Fruit fly (Drosophila melanogaster): ENCODE data around the gene CG4880.

CG4880 gene

DNA sequence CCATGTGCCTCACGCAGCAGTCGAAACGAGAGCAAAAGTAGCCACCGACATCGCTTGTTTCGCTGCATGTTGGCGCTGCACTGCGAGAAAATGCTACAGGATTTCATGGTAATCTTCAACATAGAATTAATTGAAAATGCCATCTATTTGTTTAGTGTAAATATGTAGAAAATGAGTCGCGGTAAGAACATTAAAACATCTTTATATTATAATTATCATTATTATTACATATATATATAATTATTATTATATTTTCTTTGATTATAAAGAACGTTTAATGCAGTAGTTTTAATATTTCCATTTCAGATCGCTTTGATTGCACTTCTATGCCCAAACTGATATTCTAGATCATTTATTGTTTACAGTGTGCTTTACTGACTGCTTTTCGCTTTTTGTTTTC is 13.6 kb upstream of the CG4880 start (continued):
- TF ChIP-seq CG4318 (GFP tag; optimal IDR thresholded peaks at IDR 0.05): peak; percentile 75
- TF ChIP-seq Gug (GFP tag; IDR thresholded peaks at IDR 0.05): no peak
- TF ChIP-seq topi (GFP tag; optimal IDR thresholded peaks at IDR 0.05): no peak
- peak; percentile 31 for TF ChIP-seq CG3919 (GFP tag; optimal IDR thresholded peaks at IDR 0.05)
- peak; percentile 57; the same call in 1 of the 3 replicates for TF ChIP-seq CG6163 (GFP tag; IDR thresholded peaks at IDR 0.05)
- peak; percentile 73 for TF ChIP-seq CG8632 (GFP tag; optimal IDR thresholded peaks at IDR 0.05)
- no peak for TF ChIP-seq Eip93F (GFP tag; optimal IDR thresholded peaks at IDR 0.05)
- peak; percentile 7 for TF ChIP-seq CG10669 (GFP tag; optimal IDR thresholded peaks at IDR 0.05)
- TF ChIP-seq Sox14 (GFP tag; optimal IDR thresholded peaks at IDR 0.05): no peak
- TF ChIP-seq acj6 (GFP tag; optimal IDR thresholded peaks at IDR 0.05): peak; percentile 40
- peak; percentile 29 for TF ChIP-seq CG16779 (tag; optimal IDR thresholded peaks at IDR 0.05)
- TF ChIP-seq Blimp-1 (GFP tag; optimal IDR thresholded peaks at IDR 0.05): peak; percentile 62
- no peak for TF ChIP-seq cyc (GFP tag; optimal IDR thresholded peaks at IDR 0.05)
- no peak for TF ChIP-seq Hr38 (GFP tag; optimal IDR thresholded peaks at IDR 0.05)
- peak; percentile 41 for TF ChIP-seq Sox15 (GFP tag; optimal IDR thresholded peaks at IDR 0.05)
- TF ChIP-seq vri (GFP tag; optimal IDR thresholded peaks at IDR 0.05): no peak
- TF ChIP-seq CG8319 (GFP tag; optimal IDR thresholded peaks at IDR 0.05): peak; percentile 12

DNA sequence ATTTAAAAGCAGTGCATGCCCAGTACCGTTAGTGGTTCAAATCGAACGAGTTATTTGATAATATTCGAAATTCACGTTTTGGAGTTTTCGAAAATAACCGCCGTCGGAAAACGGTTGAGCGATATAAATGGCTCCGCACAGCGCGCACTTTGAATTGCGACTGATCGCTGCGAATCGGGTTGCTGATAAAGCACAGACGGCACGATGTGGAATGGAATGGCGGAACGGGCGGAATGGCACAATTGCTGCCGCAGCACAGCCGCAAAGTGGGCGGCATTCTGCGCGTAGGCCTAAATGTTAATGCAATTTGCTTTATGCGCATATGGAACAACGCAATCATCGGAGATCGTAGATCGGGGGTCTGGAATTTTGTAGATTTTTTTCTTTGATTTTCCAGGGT is 11.9 kb upstream of the CG4880 start:
- TF ChIP-seq eg (GFP tag; IDR thresholded peaks at IDR 0.05) (0 out of 3 replicates have a peak, but pooled peaks have one; percentile 9), CG6276 (GFP tag; optimal IDR thresholded peaks at IDR 0.05) (no peak)

DNA sequence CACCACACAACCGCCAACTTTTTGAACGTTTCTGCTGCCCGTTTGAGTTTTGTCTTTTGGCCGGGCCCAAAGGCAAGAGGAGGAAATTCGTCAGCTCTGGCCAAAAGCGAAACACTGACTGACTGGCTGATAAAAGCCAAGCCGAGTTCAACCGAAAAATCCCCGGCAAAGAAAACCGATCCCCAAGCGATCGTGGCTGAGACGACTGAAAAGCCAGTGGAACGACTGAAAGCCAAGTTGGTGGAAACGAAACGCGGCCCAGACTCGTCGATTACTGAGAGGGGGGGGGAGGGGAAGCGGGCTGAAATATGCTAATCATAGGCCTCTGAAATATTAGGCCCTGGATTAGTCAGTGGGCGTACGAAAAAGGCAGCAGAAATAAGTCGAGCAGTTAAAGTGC is 10.2 kb upstream of the CG4880 start, which contains the start of gene CG13003:
Gene CG13003 (minus strand): TSS at position 120 of the 400 bp plus-strand sequence.
- no peak for TF ChIP-seq Lpt (GFP tag; optimal IDR thresholded peaks at IDR 0.05)
- no peak for TF ChIP-seq Blimp-1 (GFP tag; optimal IDR thresholded peaks at IDR 0.05)
- no peak for TF ChIP-seq CG32006 (GFP tag; optimal IDR thresholded peaks at IDR 0.05)
- TF ChIP-seq OdsH (GFP tag; optimal IDR thresholded peaks at IDR 0.05): no peak
- no peak for TF ChIP-seq fd59A (GFP tag; optimal IDR thresholded peaks at IDR 0.05)
- peak; percentile 24; the same call in 1 of the 3 replicates for TF ChIP-seq eg (GFP tag; IDR thresholded peaks at IDR 0.05)
- no peak for TF ChIP-seq Eip75B (GFP tag; optimal IDR thresholded peaks at IDR 0.05)
- 0 out of 3 replicates have a peak, but pooled peaks have one; percentile 30 for TF ChIP-seq CG6163 (GFP tag; IDR thresholded peaks at IDR 0.05)
- TF ChIP-seq CG11294 (GFP tag; IDR thresholded peaks at IDR 0.05): no peak

dm6 chrX:16880013-16880412 is 6.6 kb upstream of the CG4880 start:
- peak; percentile 15; the same call in 1 of the 2 replicates for TF ChIP-seq CG11294 (GFP tag; IDR thresholded peaks at IDR 0.05)
- TF ChIP-seq eg (GFP tag; IDR thresholded peaks at IDR 0.05): 0 out of 3 replicates have a peak, but pooled peaks have one; percentile 17
- TF ChIP-seq achi (GFP tag; optimal IDR thresholded peaks at IDR 0.05): no peak
- peak; percentile 27; the same call in 1 of the 3 replicates for TF ChIP-seq CG8119 (GFP tag; IDR thresholded peaks at IDR 0.05)
- TF ChIP-seq Lpt (GFP tag; optimal IDR thresholded peaks at IDR 0.05): no peak
- peak; percentile 51 for TF ChIP-seq Eip78C (GFP tag)
- no peak for TF ChIP-seq cyc (GFP tag; optimal IDR thresholded peaks at IDR 0.05)
- TF ChIP-seq CG10669 (GFP tag; optimal IDR thresholded peaks at IDR 0.05): no peak
- no peak for TF ChIP-seq Hr39 (GFP tag; optimal IDR thresholded peaks at IDR 0.05)

DNA sequence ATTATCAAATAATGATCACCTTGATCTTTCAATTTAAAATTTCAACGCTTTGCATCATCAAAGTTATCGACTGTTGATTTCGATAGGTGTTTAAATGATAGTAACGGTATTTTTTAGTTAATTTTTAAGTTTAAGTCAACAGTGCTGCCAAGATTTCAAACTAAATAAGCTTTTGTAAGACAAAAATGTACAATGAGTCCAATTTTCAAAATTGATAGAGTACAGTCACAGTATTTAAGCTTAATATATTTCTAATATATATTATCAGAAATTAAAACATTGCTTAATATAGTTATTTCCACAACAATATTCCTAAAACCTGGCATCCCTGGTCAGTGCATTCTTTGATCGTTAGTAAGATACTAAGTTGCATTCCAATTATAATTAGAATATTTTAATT is 5.6 kb upstream of the CG4880 start, which contains the start of gene CG4872:
Gene CG4872 (plus strand): TSS at position 333 of the 400 bp plus-strand sequence.
- TF ChIP-seq Hr4 (GFP tag; optimal IDR thresholded peaks at IDR 0.05) (no peak), CG10669 (GFP tag; optimal IDR thresholded peaks at IDR 0.05) (no peak), acj6 (GFP tag; optimal IDR thresholded peaks at IDR 0.05) (peak; percentile 11), Eip78C (GFP tag) (peak; percentile 71), Sox14 (GFP tag; optimal IDR thresholded peaks at IDR 0.05) (no peak), CG11902 (GFP tag; optimal IDR thresholded peaks at IDR 0.05) (no peak), Gug (GFP tag; IDR thresholded peaks at IDR 0.05) (no peak), eg (GFP tag; IDR thresholded peaks at IDR 0.05) (peak; percentile 12; the same call in 1 of the 3 replicates), CG9139 (GFP tag; optimal IDR thresholded peaks at IDR 0.05) (no peak), Hr39 (GFP tag; optimal IDR thresholded peaks at IDR 0.05) (no peak), esn (GFP tag; optimal IDR thresholded peaks at IDR 0.05) (peak; percentile 23), CG6808 (GFP tag; optimal IDR thresholded peaks at IDR 0.05) (no peak), CG7368 (GFP tag; optimal IDR thresholded peaks at IDR 0.05) (no peak), Ets96B (tag; optimal IDR thresholded peaks at IDR 0.05) (no peak), CG6792 (GFP tag; optimal IDR thresholded peaks at IDR 0.05) (peak; percentile 15), CG6276 (GFP tag; optimal IDR thresholded peaks at IDR 0.05) (no peak), pdm3 (GFP tag; optimal IDR thresholded peaks at IDR 0.05) (no peak)

Measured in whole organism, prepupa.